Worm (Caenorhabditis elegans) whole organism, young adult: ENCODE measurements around the gene W02B3.4.

Experiments
- K12H6.12 ChIP-seq: fragments of 200-800 bp; sonication (Bioruptor generic); optimal IDR thresholded peaks from 2 replicates; lab custom pipeline; 2018; ENCODE audit warnings: mild to moderate bottlenecking, missing genetic modification characterization, missing compliant biosample characterization
- Y56A3A.18 ChIP-seq: fragments of 200-800 bp; sonication (Bioruptor generic); IDR thresholded peaks from 2 replicates; pipeline ENCODE4 v1.3.6; 2022; ENCODE audit warnings: missing genetic modification reagents, missing genetic modification characterization, missing compliant biosample characterization
- ccch-3 ChIP-seq: fragments of 200-800 bp; sonication (Bioruptor generic); optimal IDR thresholded peaks from 2 replicates; lab custom pipeline; 2018; ENCODE audit warnings: mild to moderate bottlenecking, missing genetic modification characterization, missing compliant biosample characterization
- ceh-91 ChIP-seq: fragments of 200-800 bp; sonication (Bioruptor generic); IDR thresholded peaks from 2 replicates; pipeline ENCODE4 v1.3.6; 2022; ENCODE audit warnings: missing genetic modification reagents, missing genetic modification characterization, missing compliant biosample characterization
- unc-62 ChIP-seq: fragments of 150-350 bp; optimal IDR thresholded peaks from 2 replicates; lab custom pipeline; 2014; ENCODE audit warnings: missing biosample characterization, missing genetic modification reagents, missing genetic modification characterization

ce11 chrIII:728074-728473 is 44.9 kb upstream of the W02B3.4 start:
- TF ChIP-seq ceh-91 (GFP tag; lab: Robert Waterston, UW) (no peak), ccch-3 (no peak), K12H6.12 (no peak), unc-62 (no peak), Y56A3A.18 (no peak)
